Fruit fly (Drosophila melanogaster) whole organism: ENCODE results near the gene CG43139.

Experiments
- CG8478 ChIP-seq: fragments of >200 bp; optimal IDR thresholded peaks from 2 replicates; lab custom pipeline; 2018; ENCODE audit warnings: inconsistent platforms
- Dll ChIP-seq: fragments of >200 bp; optimal IDR thresholded peaks from 2 replicates; lab custom pipeline; 2017
- EcR ChIP-seq, 2 experiments: fragments of >200 bp; optimal IDR thresholded peaks; 2 replicates each; lab custom pipeline; 2017; ENCODE audit warnings: missing biosample characterization in 2 of 2, missing genetic modification characterization in 2 of 2, missing genetic modification reagents in 2 of 2
- pan ChIP-seq: fragments of >200 bp; optimal IDR thresholded peaks from 2 replicates; lab custom pipeline; 2017
- psq ChIP-seq: fragments of >200 bp; optimal IDR thresholded peaks from 2 replicates; lab custom pipeline; 2017
- usp ChIP-seq: fragments of >200 bp; optimal IDR thresholded peaks from 2 replicates; lab custom pipeline; 2017; ENCODE audit warnings: missing biosample characterization, missing genetic modification characterization, mixed read lengths

The CG43139 gene

dm6 chr3R:27501938-27502337 lies at the start of gene CG43139:
CG43139 (minus strand) TSS chr3R:27502025.
- TF ChIP-seq usp (GFP tag; lab: Kevin White, UChicago) (no peak), psq (no peak), pan (lab: Kevin White, UChicago) (no peak), EcR (GFP tag; optimal IDR thresholded peaks at IDR 0.05; lab: Kevin White, UChicago) (no peak), Dll (lab: Kevin White, UChicago) (no peak), CG8478 (lab: Kevin White, UChicago) (no peak)

- TF ChIP-seq usp (GFP tag; lab: Kevin White, UChicago) (no peak), psq (no peak), CG8478 (lab: Kevin White, UChicago) (no peak), Dll (lab: Kevin White, UChicago) (no peak), EcR (GFP tag; optimal IDR thresholded peaks at IDR 0.05; lab: Kevin White, UChicago) (no peak), pan (lab: Kevin White, UChicago) (no peak)
Observed at dm6 chr3R:27547378-27547949, 45.6 kb upstream of the CG43139 start.

dm6 chr3R:27545752-27546151 lies 43.9 kb upstream of the CG43139 start, which contains the start of gene Gr98d:
Gr98d (plus strand) TSS chr3R:27546052.
- TF ChIP-seq pan (lab: Kevin White, UChicago) (no peak), usp (GFP tag; lab: Kevin White, UChicago) (no peak), psq (no peak), EcR (GFP tag; optimal IDR thresholded peaks at IDR 0.05; lab: Kevin White, UChicago) (no peak), CG8478 (lab: Kevin White, UChicago) (no peak), Dll (lab: Kevin White, UChicago) (no peak)

dm6 chr3R:27544143-27544542 lies 42.3 kb upstream of the CG43139 start, which contains the start of gene Gr98c:
Gr98c (plus strand) TSS chr3R:27544443.
- TF ChIP-seq Dll (lab: Kevin White, UChicago): no peak
- no peak for TF ChIP-seq pan (lab: Kevin White, UChicago)
- no peak for TF ChIP-seq CG8478 (lab: Kevin White, UChicago)
- TF ChIP-seq EcR (GFP tag; optimal IDR thresholded peaks at IDR 0.05; lab: Kevin White, UChicago): no peak

dm6 chr3R:27542197-27542596 lies 40.4 kb upstream of the CG43139 start, which contains the start of gene Gr98b:
Gr98b (plus strand) TSS chr3R:27542497.
- TF ChIP-seq pan (lab: Kevin White, UChicago): no peak
- no peak for TF ChIP-seq CG8478 (lab: Kevin White, UChicago)

dm6 chr3R:27533225-27533624 lies 31.4 kb upstream of the CG43139 start:
- TF ChIP-seq CG8478 (lab: Kevin White, UChicago) (no peak), pan (lab: Kevin White, UChicago) (no peak), usp (GFP tag; lab: Kevin White, UChicago) (no peak), psq (no peak), EcR (GFP tag; optimal IDR thresholded peaks at IDR 0.05; lab: Kevin White, UChicago) (no peak), Dll (lab: Kevin White, UChicago) (no peak)

dm6 chr3R:27520415-27520916 lies 18.6 kb upstream of the CG43139 start, which contains the start of gene CG12885:
CG12885 (plus strand) TSS chr3R:27520866.
- TF ChIP-seq pan (lab: Kevin White, UChicago) (no peak), psq (no peak), EcR (GFP tag; optimal IDR thresholded peaks at IDR 0.05; lab: Kevin White, UChicago) (no peak), Dll (lab: Kevin White, UChicago) (no peak), CG8478 (lab: Kevin White, UChicago) (no peak), usp (GFP tag; lab: Kevin White, UChicago) (no peak)

dm6 chr3R:27519879-27520278 lies 18.1 kb upstream of the CG43139 start:
- TF ChIP-seq psq (no peak), CG8478 (lab: Kevin White, UChicago) (no peak), usp (GFP tag; lab: Kevin White, UChicago) (no peak), Dll (lab: Kevin White, UChicago) (no peak), EcR (GFP tag; optimal IDR thresholded peaks at IDR 0.05; lab: Kevin White, UChicago) (no peak), pan (lab: Kevin White, UChicago) (no peak)

dm6 chr3R:27517157-27517556 lies 15.3 kb upstream of the CG43139 start, which contains the start of gene CG13972:
CG13972 (minus strand) TSS chr3R:27517257.
- no peak for TF ChIP-seq EcR (GFP tag; optimal IDR thresholded peaks at IDR 0.05; lab: Kevin White, UChicago)
- no peak for TF ChIP-seq psq
- no peak for TF ChIP-seq CG8478 (lab: Kevin White, UChicago)
- TF ChIP-seq usp (GFP tag; lab: Kevin White, UChicago): no peak
- no peak for TF ChIP-seq Dll (lab: Kevin White, UChicago)
- TF ChIP-seq pan (lab: Kevin White, UChicago): no peak

dm6 chr3R:27502856-27503255 lies 1.0 kb upstream of the CG43139 start, which contains the start of gene CG5402:
CG5402 (minus strand) TSS chr3R:27502956.
- TF ChIP-seq pan (lab: Kevin White, UChicago): no peak
- no peak for TF ChIP-seq usp (GFP tag; lab: Kevin White, UChicago)
- no peak for TF ChIP-seq psq
- TF ChIP-seq Dll (lab: Kevin White, UChicago): no peak
- TF ChIP-seq CG8478 (lab: Kevin White, UChicago): no peak
- no peak for TF ChIP-seq EcR (GFP tag; optimal IDR thresholded peaks at IDR 0.05; lab: Kevin White, UChicago)

- TF ChIP-seq pan (lab: Kevin White, UChicago) (no peak), Dll (lab: Kevin White, UChicago) (no peak), usp (GFP tag; lab: Kevin White, UChicago) (no peak), CG8478 (lab: Kevin White, UChicago) (no peak), EcR (GFP tag; optimal IDR thresholded peaks at IDR 0.05; lab: Kevin White, UChicago) (no peak), psq (no peak)
Observed at dm6 chr3R:27497616-27498015, 4.2 kb downstream of the CG43139 start.

dm6 chr3R:27487627-27488026 lies 14.2 kb downstream of the CG43139 start, which contains the start of gene Gr98a:
Gr98a (plus strand) TSS chr3R:27487927.
- TF ChIP-seq EcR (GFP tag; optimal IDR thresholded peaks at IDR 0.05; lab: Kevin White, UChicago) (no peak), psq (no peak), usp (GFP tag; lab: Kevin White, UChicago) (no peak), pan (lab: Kevin White, UChicago) (no peak), Dll (lab: Kevin White, UChicago) (no peak), CG8478 (lab: Kevin White, UChicago) (no peak)
